Worm (Caenorhabditis elegans): Measurements from ENCODE around the gene nphp-2.

ce11 chrV:1925487-1925886 lies 29.9 kb downstream of the nphp-2 start, which contains the start of gene T06A1.1:
- no peak for TF ChIP-seq F10E7.11 (tag; optimal IDR thresholded peaks at IDR 0.05)
- no peak for TF ChIP-seq gei-17 (GFP tag; optimal IDR thresholded peaks at IDR 0.05)
- no peak for TF ChIP-seq snpc-4 (GFP tag; optimal IDR thresholded peaks at IDR 0.05)
- TF ChIP-seq snpc-4 (tag; optimal IDR thresholded peaks at IDR 0.05), result no peak
- no peak for TF ChIP-seq aptf-2 (GFP tag; conservative IDR thresholded peaks at IDR 0.05)
- TF ChIP-seq pha-4 (tag; optimal IDR thresholded peaks at IDR 0.05), result no peak

Data from whole organism, young adult.